Worm (Caenorhabditis elegans): Measurements from ENCODE around the gene F28C10.1.

- TF ChIP-seq Y53F4B.3 (GFP tag; IDR thresholded peaks at IDR 0.05) (no peak), Y79H2A.3 (GFP tag; conservative IDR thresholded peaks at IDR 0.05) (no peak), B0019.2 (GFP tag; conservative IDR thresholded peaks at IDR 0.05) (no peak)
Observed at ce11 chrX:553420-553819, 10.5 kb downstream of the F28C10.1 start.

Measured in whole organism, young adult.